Fruit fly (Drosophila melanogaster): ENCODE results near the gene Mau2.

DNA sequence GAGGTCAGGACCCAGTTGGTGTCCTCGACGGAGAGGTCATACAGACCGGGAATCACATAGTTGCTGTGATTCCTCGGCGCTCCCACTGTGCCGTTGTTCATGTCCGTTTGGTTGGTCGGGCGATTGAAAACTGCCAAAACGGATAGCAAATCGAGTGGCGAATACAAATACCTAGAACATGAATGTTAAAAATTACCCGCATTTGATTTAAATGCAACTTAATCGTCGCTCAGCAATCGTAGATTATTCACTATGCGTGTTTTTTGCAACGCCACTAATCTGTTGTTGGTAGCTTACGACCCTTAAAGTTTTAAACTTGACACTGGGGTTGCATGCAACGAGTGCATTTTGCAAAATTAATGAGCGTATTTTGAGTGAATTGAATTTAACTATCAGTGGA, 40.0 kb downstream of the Mau2 start, which contains the start of gene Amt:
- TF ChIP-seq CTCF (optimal IDR thresholded peaks at IDR 0.05) = no peak
- no peak for TF ChIP-seq CG8478 (optimal IDR thresholded peaks at IDR 0.05)

Measured in S2 (cell line).